Worm (Caenorhabditis elegans) whole organism, L1 larva: ENCODE data around the gene ubq-2.
A peak's percentile ranks its signal among the peaks of the same experiment; 100 is the strongest.

Experiments used
- C16A3.4 ChIP-seq: fragments of 150-350 bp; optimal IDR thresholded peaks from 2 replicates; lab custom pipeline; 2014; ENCODE audit warnings: missing biosample characterization, missing genetic modification characterization
- C34B4.2 ChIP-seq: sonication (generic microtip); optimal IDR thresholded peaks from 2 replicates; lab custom pipeline; 2017; ENCODE audit warnings: mild to moderate bottlenecking, missing genetic modification characterization, missing compliant biosample characterization
- Y116A8C.19 ChIP-seq: sonication (generic microtip); optimal IDR thresholded peaks from 2 replicates; lab custom pipeline; 2016; ENCODE audit warnings: missing compliant biosample characterization, missing genetic modification characterization, borderline replicate concordance
- aha-1 ChIP-seq: fragments of 150-350 bp; optimal IDR thresholded peaks from 2 replicates; lab custom pipeline; 2014; ENCODE audit warnings: missing biosample characterization, missing genetic modification characterization
- alr-1 ChIP-seq: fragments of 200-800 bp; sonication (Bioruptor generic); optimal IDR thresholded peaks from 2 replicates; lab custom pipeline; 2018; ENCODE audit warnings: borderline replicate concordance, mild to moderate bottlenecking, missing genetic modification characterization, missing compliant biosample characterization
- aly-2 ChIP-seq: fragments of 150-350 bp; optimal IDR thresholded peaks from 2 replicates; lab custom pipeline; 2014; ENCODE audit warnings: missing biosample characterization, missing genetic modification characterization
- ama-1 ChIP-seq: fragments of 150-350 bp; optimal IDR thresholded peaks from 2 replicates; lab custom pipeline; 2014
- blmp-1 ChIP-seq: fragments of 150-350 bp; optimal IDR thresholded peaks from 2 replicates; lab custom pipeline; 2014; ENCODE audit warnings: missing biosample characterization, missing genetic modification characterization
- ceh-8 ChIP-seq: fragments of 200-800 bp; sonication (Bioruptor generic); optimal IDR thresholded peaks from 2 replicates; lab custom pipeline; 2018; ENCODE audit warnings: mild to moderate bottlenecking, missing genetic modification characterization, moderate library complexity, missing compliant biosample characterization
- ces-1 ChIP-seq: fragments of 150-350 bp; optimal IDR thresholded peaks from 2 replicates; lab custom pipeline; 2014; ENCODE audit warnings: missing biosample characterization, missing genetic modification reagents, missing genetic modification characterization
- dpl-1 ChIP-seq, 3 experiments: fragments of 150-350 bp in 2 of 3; sonication (generic microtip) in 1 of 3; optimal IDR thresholded peaks; 2 replicates each; lab custom pipeline; 2014 to 2017; ENCODE audit warnings: missing biosample characterization in 3 of 3, missing genetic modification characterization in 3 of 3, missing genetic modification reagents in 3 of 3
- egl-13 ChIP-seq: sonication (generic microtip); optimal IDR thresholded peaks from 2 replicates; lab custom pipeline; 2016; ENCODE audit warnings: missing genotype, missing genetic modification reagents, missing genetic modification characterization, missing compliant biosample characterization
- egl-27 ChIP-seq, 2 experiments: fragments of 150-350 bp in 1 of 2; sonication (generic microtip); optimal IDR thresholded peaks; 3 replicates each; lab custom pipeline; 2017 to 2018; ENCODE audit warnings: missing biosample characterization in 2 of 2, missing genetic modification characterization in 2 of 2, missing genetic modification reagents in 2 of 2
- elt-2 ChIP-seq: sonication (generic microtip); optimal IDR thresholded peaks from 2 replicates; lab custom pipeline; 2016; ENCODE audit warnings: missing genetic modification characterization, mild to moderate bottlenecking, inconsistent platforms, missing compliant biosample characterization, missing genetic modification reagents
- elt-3 ChIP-seq, 6 experiments: fragments of 150-350 bp in 1 of 6; sonication (generic microtip); optimal IDR thresholded peaks; 2 replicates each; lab custom pipeline; 2017 to 2018; ENCODE audit warnings: missing biosample characterization in 6 of 6, missing genetic modification characterization in 6 of 6, inconsistent platforms in 1 of 6
- fkh-10 ChIP-seq: sonication (generic microtip); optimal IDR thresholded peaks from 2 replicates; lab custom pipeline; 2017; ENCODE audit warnings: missing biosample characterization, missing genetic modification reagents, missing genetic modification characterization
- fkh-4 ChIP-seq: sonication (generic microtip); optimal IDR thresholded peaks from 2 replicates; lab custom pipeline; 2016; ENCODE audit warnings: missing compliant biosample characterization, missing genetic modification characterization, borderline replicate concordance
- fkh-8 ChIP-seq: sonication (generic microtip); optimal IDR thresholded peaks from 2 replicates; lab custom pipeline; 2016; ENCODE audit warnings: mild to moderate bottlenecking, missing genetic modification characterization, missing compliant biosample characterization
- fos-1 ChIP-seq: fragments of 150-350 bp; optimal IDR thresholded peaks from 2 replicates; lab custom pipeline; 2014; ENCODE audit warnings: missing biosample characterization, missing genetic modification characterization
- grh-1 ChIP-seq: fragments of 200-800 bp; sonication (Bioruptor generic); IDR thresholded peaks from 2 replicates; pipeline ENCODE4 v1.3.6; 2022; ENCODE audit warnings: missing genetic modification reagents, missing genetic modification characterization, missing compliant biosample characterization
- hlh-17 ChIP-seq: fragments of 200-800 bp; sonication (Bioruptor generic); optimal IDR thresholded peaks from 2 replicates; lab custom pipeline; 2018; ENCODE audit warnings: missing genetic modification characterization, mild to moderate bottlenecking, missing compliant biosample characterization, moderate library complexity, borderline replicate concordance
- jun-1 ChIP-seq: fragments of 150-350 bp; optimal IDR thresholded peaks from 2 replicates; lab custom pipeline; 2014; ENCODE audit warnings: missing biosample characterization, missing genetic modification reagents, missing genetic modification characterization
- lin-13 ChIP-seq: fragments of 150-350 bp; optimal IDR thresholded peaks from 2 replicates; lab custom pipeline; 2014; ENCODE audit warnings: missing biosample characterization, missing genetic modification reagents, missing genetic modification characterization
- lin-15B ChIP-seq: fragments of 150-350 bp; sonication (generic microtip); optimal IDR thresholded peaks from 3 replicates; lab custom pipeline; 2014; ENCODE audit warnings: missing biosample characterization, missing genetic modification characterization
- lin-35 ChIP-seq, 2 experiments: fragments of 150-350 bp; optimal IDR thresholded peaks; 2 replicates each; lab custom pipeline; 2014; ENCODE audit warnings: missing biosample characterization in 2 of 2, missing genetic modification characterization in 2 of 2, missing genetic modification reagents in 2 of 2
- lin-39 ChIP-seq: fragments of 150-350 bp; optimal IDR thresholded peaks from 2 replicates; lab custom pipeline; 2014; ENCODE audit warnings: missing biosample characterization, missing genetic modification reagents, missing genetic modification characterization
- lir-3 ChIP-seq: sonication (generic microtip); optimal IDR thresholded peaks from 2 replicates; lab custom pipeline; 2016; ENCODE audit warnings: mild to moderate bottlenecking, missing genetic modification characterization, moderate library complexity, missing compliant biosample characterization; ENCODE audit not compliant: poor library complexity
- mab-9 ChIP-seq: fragments of 200-800 bp; sonication (Bioruptor generic); IDR thresholded peaks from 2 replicates; pipeline ENCODE4 v1.3.6; 2022; ENCODE audit warnings: missing genetic modification reagents, missing genetic modification characterization, missing compliant biosample characterization
- nhr-11 ChIP-seq: fragments of 150-350 bp; optimal IDR thresholded peaks from 2 replicates; lab custom pipeline; 2014; ENCODE audit warnings: missing biosample characterization, missing genetic modification characterization
- nhr-12 ChIP-seq: sonication (generic microtip); optimal IDR thresholded peaks from 2 replicates; lab custom pipeline; 2017; ENCODE audit warnings: missing biosample characterization, missing genetic modification characterization
- nhr-19 ChIP-seq: fragments of 200-800 bp; sonication (Bioruptor generic); conservative IDR thresholded peaks from 2 replicates; pipeline ENCODE4 v1.3.6; 2022; ENCODE audit warnings: missing genetic modification characterization, missing compliant biosample characterization
- nhr-20 ChIP-seq: sonication (generic microtip); optimal IDR thresholded peaks from 2 replicates; lab custom pipeline; 2016; ENCODE audit warnings: mild to moderate bottlenecking, missing genetic modification characterization, missing compliant biosample characterization
- nhr-237 ChIP-seq: fragments of 150-350 bp; optimal IDR thresholded peaks from 2 replicates; lab custom pipeline; 2014; ENCODE audit warnings: missing biosample characterization, missing genetic modification characterization
- nhr-47 ChIP-seq: sonication (generic microtip); optimal IDR thresholded peaks from 2 replicates; lab custom pipeline; 2016; ENCODE audit warnings: mild to moderate bottlenecking, missing genetic modification characterization, moderate library complexity, missing compliant biosample characterization
- nhr-71 ChIP-seq: sonication (generic microtip); optimal IDR thresholded peaks from 2 replicates; lab custom pipeline; 2016; ENCODE audit warnings: mild to moderate bottlenecking, missing genetic modification characterization, moderate library complexity, missing compliant biosample characterization
- nhr-77 ChIP-seq: fragments of 150-350 bp; optimal IDR thresholded peaks from 2 replicates; lab custom pipeline; 2014; ENCODE audit warnings: missing biosample characterization, missing genetic modification characterization
- nhr-85 ChIP-seq: sonication (generic microtip); peaks from one replicate; lab custom pipeline; 2016; ENCODE audit warnings: missing genetic modification characterization, inconsistent platforms, missing compliant biosample characterization
- nhr-90 ChIP-seq: sonication (generic microtip); optimal IDR thresholded peaks from 2 replicates; lab custom pipeline; 2016; ENCODE audit warnings: mild to moderate bottlenecking, missing genetic modification characterization, missing compliant biosample characterization; ENCODE audit not compliant: poor library complexity
- pax-3 ChIP-seq: fragments of 200-800 bp; sonication (Bioruptor generic); optimal IDR thresholded peaks from 2 replicates; lab custom pipeline; 2018; ENCODE audit warnings: mild to moderate bottlenecking, missing genetic modification characterization, moderate library complexity, missing compliant biosample characterization
- pqm-1 ChIP-seq: sonication (generic microtip); optimal IDR thresholded peaks from 3 replicates; lab custom pipeline; 2017; ENCODE audit warnings: missing biosample characterization, missing genetic modification characterization
- rnt-1 ChIP-seq: sonication (generic microtip); optimal IDR thresholded peaks from 2 replicates; lab custom pipeline; 2016; ENCODE audit warnings: mild to moderate bottlenecking, missing genetic modification characterization, moderate library complexity, missing compliant biosample characterization
- snpc-4 ChIP-seq: fragments of 150-350 bp; optimal IDR thresholded peaks from 2 replicates; lab custom pipeline; 2014; ENCODE audit warnings: missing biosample characterization, missing genetic modification characterization
- tbx-2 ChIP-seq: sonication (generic microtip); optimal IDR thresholded peaks from 2 replicates; lab custom pipeline; 2016; ENCODE audit warnings: missing genetic modification characterization, missing compliant biosample characterization
- tlp-1 ChIP-seq: fragments of 150-350 bp; optimal IDR thresholded peaks from 2 replicates; lab custom pipeline; 2014; ENCODE audit warnings: missing biosample characterization, missing genetic modification characterization
- unc-130 ChIP-seq: fragments of 150-350 bp; optimal IDR thresholded peaks from 2 replicates; lab custom pipeline; 2017; ENCODE audit warnings: missing biosample characterization, missing genetic modification characterization, inconsistent platforms
- unc-86 ChIP-seq: sonication (generic microtip); optimal IDR thresholded peaks from 2 replicates; lab custom pipeline; 2016; ENCODE audit warnings: missing genetic modification characterization, missing compliant biosample characterization
- unc-98 ChIP-seq: fragments of 200-800 bp; sonication (Bioruptor generic); IDR thresholded peaks from 2 replicates; pipeline ENCODE4 v1.3.6; 2022; ENCODE audit warnings: missing genetic modification characterization, missing compliant biosample characterization
- xbp-1 ChIP-seq: sonication (generic microtip); optimal IDR thresholded peaks from 2 replicates; lab custom pipeline; 2016; ENCODE audit warnings: missing genetic modification characterization, missing compliant biosample characterization
- zag-1 ChIP-seq: fragments of 150-350 bp; optimal IDR thresholded peaks from 2 replicates; lab custom pipeline; 2014; ENCODE audit warnings: missing biosample characterization, missing genetic modification characterization
- ztf-11 ChIP-seq, 2 experiments: sonication (generic microtip); optimal IDR thresholded peaks; 2 replicates each; lab custom pipeline; 2016 to 2017; ENCODE audit warnings: missing genetic modification characterization in 2 of 2, missing biosample characterization in 1 of 2, missing compliant biosample characterization in 1 of 2

The ubq-2 gene

ce11 chrIII:13018619-13019018, 40.3 kb upstream of the ubq-2 start, which contains the start of gene col-98 (continued):
- TF ChIP-seq nhr-11 (no peak), ztf-11 (tag; optimal IDR thresholded peaks at IDR 0.05; lab: Kevin White, UChicago) (no peak), ces-1 (GFP tag; lab: Kevin White, UChicago) (no peak), rnt-1 (tag; lab: Kevin White, UChicago) (no peak), hlh-17 (no peak), nhr-71 (tag; lab: Kevin White, UChicago) (peak; percentile 24), ceh-8 (GFP tag; lab: Kevin White, UChicago) (no peak), elt-2 (tag; lab: Kevin White, UChicago) (no peak), C16A3.4 (peak; percentile 12), nhr-12 (tag; lab: Kevin White, UChicago) (no peak), fkh-8 (tag; lab: Kevin White, UChicago) (no peak), pqm-1 (no peak), dpl-1 (GFP tag; optimal IDR thresholded peaks at IDR 0.05; lab: Kevin White, UChicago) (no peak), lin-15B (tag; lab: Kevin White, UChicago) (no peak), lin-39 (tag; lab: Kevin White, UChicago) (no peak), xbp-1 (no peak), nhr-237 (no peak), lir-3 (tag; lab: Kevin White, UChicago) (no peak), nhr-90 (peak; percentile 46), ama-1 (no peak), nhr-19 (GFP tag; lab: Robert Waterston, UW) (no peak), nhr-77 (no peak), mab-9 (GFP tag; lab: Robert Waterston, UW) (no peak), aha-1 (tag; lab: Kevin White, UChicago) (no peak)

ce11 chrIII:13015754-13016317, 37.5 kb upstream of the ubq-2 start:
- TF ChIP-seq nhr-71 (tag; lab: Kevin White, UChicago), result peak; percentile 70
- TF ChIP-seq tlp-1 (tag; lab: Kevin White, UChicago), result no peak
- peak; percentile 30 for TF ChIP-seq unc-130 (tag; lab: Kevin White, UChicago)
- no peak for TF ChIP-seq unc-86 (tag; lab: Kevin White, UChicago)
- TF ChIP-seq mab-9 (GFP tag; lab: Robert Waterston, UW), result no peak; the same call in 1 of the 2 replicates
- TF ChIP-seq blmp-1 (tag; lab: Kevin White, UChicago), result peak; percentile 68
- peak; percentile 6 for TF ChIP-seq pax-3
- no peak for TF ChIP-seq aha-1 (tag; lab: Kevin White, UChicago)
- TF ChIP-seq rnt-1 (tag; lab: Kevin White, UChicago), result peak; percentile 63
- TF ChIP-seq tbx-2 (tag; lab: Kevin White, UChicago), result no peak
- no peak for TF ChIP-seq lin-15B (tag; lab: Kevin White, UChicago)
- TF ChIP-seq nhr-85 (tag; lab: Kevin White, UChicago), result peak; percentile 81
- peak; percentile 47 for TF ChIP-seq nhr-20
- no peak for TF ChIP-seq unc-98 (GFP tag; lab: Robert Waterston, UW)
- peak; percentile 69 for TF ChIP-seq nhr-47 (tag; lab: Kevin White, UChicago)
- peak; percentile 30 to 75 for TF ChIP-seq lin-35 (GFP tag; optimal IDR thresholded peaks at IDR 0.05; lab: Kevin White, UChicago)
- no peak for TF ChIP-seq lin-13 (GFP tag; lab: Kevin White, UChicago)
- TF ChIP-seq lin-39 (tag; lab: Kevin White, UChicago), result no peak
- TF ChIP-seq C34B4.2, result no peak
- peak; percentile 18 for TF ChIP-seq elt-2 (tag; lab: Kevin White, UChicago)
- TF ChIP-seq nhr-90, result peak; percentile 37
- TF ChIP-seq zag-1 (tag; lab: Kevin White, UChicago), result no peak
- peak; percentile 27 for TF ChIP-seq fkh-10 (GFP tag; lab: Kevin White, UChicago)
- peak; percentile 29 for TF ChIP-seq fos-1 (tag; lab: Kevin White, UChicago)
- no peak for TF ChIP-seq elt-3 (tag; optimal IDR thresholded peaks at IDR 0.05; lab: Kevin White, UChicago)
- no peak for TF ChIP-seq ztf-11 (tag; optimal IDR thresholded peaks at IDR 0.05; lab: Kevin White, UChicago)
- no peak for TF ChIP-seq snpc-4 (tag; lab: Kevin White, UChicago)
- no peak for TF ChIP-seq alr-1
- TF ChIP-seq egl-27 (tag; optimal IDR thresholded peaks at IDR 0.05; lab: Kevin White, UChicago), result no peak
- no peak for TF ChIP-seq Y116A8C.19 (tag; lab: Kevin White, UChicago)
- TF ChIP-seq grh-1, result no peak
- TF ChIP-seq jun-1 (tag; lab: Kevin White, UChicago), result peak; percentile 56
- TF ChIP-seq fkh-4 (tag; lab: Kevin White, UChicago), result no peak
- TF ChIP-seq xbp-1, result no peak
- TF ChIP-seq egl-13 (tag; lab: Kevin White, UChicago), result no peak
- TF ChIP-seq aly-2 (tag; lab: Kevin White, UChicago), result no peak
- no peak for TF ChIP-seq hlh-17
